Fruit fly (Drosophila melanogaster) whole organism, embryonic: ENCODE results near the gene Osi18.
A peak's percentile ranks its signal among the peaks of the same experiment; 100 is the strongest.

ENCODE experiments used
- Abd-B ChIP-seq: fragments of 200-800 bp; sonication (Bioruptor generic); optimal IDR thresholded peaks from 2 replicates; lab custom pipeline; 2018; ENCODE audit warnings: missing biosample characterization, mild to moderate bottlenecking, missing genetic modification characterization, moderate library complexity
- Bgb ChIP-seq: fragments of 200-800 bp; sonication (Bioruptor generic); IDR thresholded peaks from 2 replicates; pipeline ENCODE4 v1.3.6; 2022; ENCODE audit warnings: missing biosample characterization, missing genetic modification characterization; ENCODE audit not compliant: partially characterized antibody
- CG10267 ChIP-seq: fragments of 200-800 bp; sonication (Bioruptor generic); optimal IDR thresholded peaks from 2 replicates; lab custom pipeline; 2018; ENCODE audit warnings: missing biosample characterization, mild to moderate bottlenecking, missing genetic modification characterization, moderate library complexity
- CG10543 ChIP-seq: fragments of 200-800 bp; sonication (Bioruptor generic); optimal IDR thresholded peaks from 3 replicates; lab custom pipeline; 2017; ENCODE audit warnings: missing biosample characterization, mild to moderate bottlenecking, missing genetic modification characterization, moderate library complexity
- CG12299 ChIP-seq: fragments of 200-800 bp; sonication (Bioruptor generic); optimal IDR thresholded peaks from 2 replicates; lab custom pipeline; 2018; ENCODE audit warnings: missing biosample characterization, mild to moderate bottlenecking, missing genetic modification characterization
- CG12769 ChIP-seq: fragments of 200-800 bp; sonication (Bioruptor generic); optimal IDR thresholded peaks from 2 replicates; lab custom pipeline; 2019; ENCODE audit warnings: missing biosample characterization, mild to moderate bottlenecking, missing genetic modification characterization, moderate library complexity
- CG17186 ChIP-seq: fragments of 200-800 bp; sonication (Bioruptor generic); optimal IDR thresholded peaks from 3 replicates; lab custom pipeline; 2017; ENCODE audit warnings: missing biosample characterization, missing genetic modification reagents, missing genetic modification characterization
- CG17359 ChIP-seq: fragments of 200-800 bp; sonication (Bioruptor generic); optimal IDR thresholded peaks from 3 replicates; lab custom pipeline; 2018; ENCODE audit warnings: missing biosample characterization, mild to moderate bottlenecking, missing genetic modification characterization, moderate library complexity
- CG3163 ChIP-seq: fragments of 200-800 bp; sonication (Bioruptor generic); optimal IDR thresholded peaks from 3 replicates; lab custom pipeline; 2016; ENCODE audit warnings: missing biosample characterization, missing genetic modification characterization
- CG4404 ChIP-seq: fragments of 200-800 bp; sonication (Bioruptor generic); IDR thresholded peaks from 2 replicates; pipeline ENCODE4 v1.3.6; 2022; ENCODE audit warnings: missing biosample characterization, missing genetic modification characterization
- CG4820 ChIP-seq: fragments of 200-800 bp; sonication (Bioruptor generic); optimal IDR thresholded peaks from 3 replicates; lab custom pipeline; 2016; ENCODE audit warnings: missing biosample characterization, missing genetic modification characterization
- CG5180 ChIP-seq: fragments of 200-800 bp; sonication (Bioruptor generic); optimal IDR thresholded peaks from 3 replicates; lab custom pipeline; 2017; ENCODE audit warnings: missing biosample characterization, missing genetic modification characterization, mild to moderate bottlenecking, moderate library complexity, missing genetic modification reagents
- CG7372 ChIP-seq: fragments of 200-800 bp; sonication (Bioruptor generic); IDR thresholded peaks from 2 replicates; pipeline ENCODE4 v1.3.6; 2022; ENCODE audit warnings: missing biosample characterization, missing genetic modification characterization
- CG9437 ChIP-seq: fragments of 200-800 bp; sonication (Bioruptor generic); optimal IDR thresholded peaks from 2 replicates; lab custom pipeline; 2018; ENCODE audit warnings: missing biosample characterization, mild to moderate bottlenecking, missing genetic modification characterization
- D19A ChIP-seq: fragments of 200-800 bp; optimal IDR thresholded peaks from 3 replicates; lab custom pipeline; 2019; ENCODE audit warnings: missing biosample characterization, mild to moderate bottlenecking, missing genetic modification characterization, moderate library complexity
- Dad ChIP-seq: fragments of 200-800 bp; sonication (Bioruptor generic); optimal IDR thresholded peaks from 3 replicates; lab custom pipeline; 2016; ENCODE audit warnings: missing biosample characterization, missing genetic modification characterization
- Eip74EF ChIP-seq, 2 experiments: fragments of 200-800 bp in 1 of 2; fragments of >200 bp in 1 of 2; sonication (Bioruptor generic) in 1 of 2; optimal IDR thresholded peaks; 2 replicates each; lab custom pipeline; 2017 to 2019; ENCODE audit warnings: missing biosample characterization in 2 of 2, missing genetic modification characterization in 2 of 2, mild to moderate bottlenecking in 1 of 2, moderate library complexity in 1 of 2
- HLH4C ChIP-seq: fragments of 200-800 bp; sonication (Bioruptor generic); IDR thresholded peaks from 3 replicates; pipeline ENCODE4 v1.3.6; 2022; ENCODE audit warnings: missing biosample characterization, missing genetic modification characterization; ENCODE audit not compliant: partially characterized antibody
- Meics ChIP-seq: fragments of 200-800 bp; sonication (Bioruptor generic); optimal IDR thresholded peaks from 2 replicates; lab custom pipeline; 2017; ENCODE audit warnings: missing biosample characterization, mild to moderate bottlenecking, missing genetic modification characterization
- PHDP ChIP-seq: fragments of 200-800 bp; sonication (Bioruptor generic); optimal IDR thresholded peaks from 3 replicates; lab custom pipeline; 2018; ENCODE audit warnings: missing biosample characterization, mild to moderate bottlenecking, missing genetic modification characterization, moderate library complexity
- Sox102F ChIP-seq: fragments of 200-800 bp; sonication (Bioruptor generic); optimal IDR thresholded peaks from 2 replicates; lab custom pipeline; 2018; ENCODE audit warnings: missing biosample characterization, mild to moderate bottlenecking, missing genetic modification characterization, moderate library complexity
- Ssrp ChIP-seq: fragments of 200-800 bp; sonication (Bioruptor generic); optimal IDR thresholded peaks from 2 replicates; lab custom pipeline; 2018; ENCODE audit warnings: missing biosample characterization, mild to moderate bottlenecking, missing genetic modification characterization, moderate library complexity
- az2 ChIP-seq: fragments of 200-800 bp; sonication (Bioruptor generic); optimal IDR thresholded peaks from 3 replicates; lab custom pipeline; 2016; ENCODE audit warnings: missing biosample characterization, missing genetic modification characterization
- caup ChIP-seq: fragments of 200-800 bp; sonication (Bioruptor generic); optimal IDR thresholded peaks from 3 replicates; lab custom pipeline; 2017; ENCODE audit warnings: missing biosample characterization, mild to moderate bottlenecking, missing genetic modification characterization, moderate library complexity; ENCODE audit not compliant: severe bottlenecking
- eve ChIP-seq, 2 experiments: fragments of >200 bp; optimal IDR thresholded peaks; 2 replicates each; lab custom pipeline; 2017; ENCODE audit warnings: missing biosample characterization in 2 of 2, missing genetic modification characterization in 2 of 2
- gro ChIP-seq: fragments of 200-800 bp; sonication (Bioruptor generic); optimal IDR thresholded peaks from 2 replicates; lab custom pipeline; 2016; ENCODE audit warnings: missing biosample characterization, missing genetic modification characterization
- her ChIP-seq: fragments of 200-800 bp; sonication (Bioruptor generic); optimal IDR thresholded peaks from 2 replicates; lab custom pipeline; 2016; ENCODE audit warnings: missing biosample characterization, missing genetic modification characterization
- kni ChIP-seq: fragments of 200-800 bp; sonication (Bioruptor generic); optimal IDR thresholded peaks from 3 replicates; lab custom pipeline; 2017; ENCODE audit warnings: mild to moderate bottlenecking, missing biosample characterization, missing genetic modification reagents, missing genetic modification characterization
- lab ChIP-seq: fragments of 200-800 bp; sonication (Bioruptor generic); optimal IDR thresholded peaks from 3 replicates; lab custom pipeline; 2017; ENCODE audit warnings: missing biosample characterization, missing genetic modification characterization, mild to moderate bottlenecking, moderate library complexity, missing genetic modification reagents
- lbe ChIP-seq: fragments of 200-800 bp; sonication (Bioruptor generic); optimal IDR thresholded peaks from 2 replicates; lab custom pipeline; 2016; ENCODE audit warnings: missing biosample characterization, mild to moderate bottlenecking, missing genetic modification characterization
- mirr ChIP-seq: fragments of 200-800 bp; sonication (Bioruptor generic); optimal IDR thresholded peaks from 3 replicates; lab custom pipeline; 2018; ENCODE audit warnings: missing biosample characterization, mild to moderate bottlenecking, missing genetic modification characterization
- nau ChIP-seq: fragments of 200-800 bp; sonication (Bioruptor generic); optimal IDR thresholded peaks from 3 replicates; lab custom pipeline; 2017; ENCODE audit warnings: missing biosample characterization, mild to moderate bottlenecking, missing genetic modification characterization, missing genetic modification reagents
- nerfin-2 ChIP-seq: fragments of 200-800 bp; sonication (Bioruptor generic); IDR thresholded peaks from 2 replicates; pipeline ENCODE4 v1.3.6; 2022; ENCODE audit warnings: missing biosample characterization, missing genetic modification characterization; ENCODE audit not compliant: partially characterized antibody
- phol ChIP-seq: fragments of 200-800 bp; sonication (Bioruptor generic); optimal IDR thresholded peaks from 3 replicates; lab custom pipeline; 2018; ENCODE audit warnings: missing biosample characterization, mild to moderate bottlenecking, missing genetic modification characterization, moderate library complexity
- run ChIP-seq: fragments of 200-800 bp; sonication (Bioruptor generic); optimal IDR thresholded peaks from 3 replicates; lab custom pipeline; 2018; ENCODE audit warnings: missing biosample characterization, mild to moderate bottlenecking, missing genetic modification characterization
- sc ChIP-seq, 3 experiments: fragments of >200 bp in 2 of 3; fragments of 200-800 bp in 1 of 3; sonication (Bioruptor generic) in 1 of 3; optimal IDR thresholded peaks; 2 replicates in 2 of 3; 3 replicates in 1 of 3; lab custom pipeline; 2017; ENCODE audit warnings: mild to moderate bottlenecking in 1 of 3, missing biosample characterization in 1 of 3, missing genetic modification characterization in 1 of 3, missing genetic modification reagents in 1 of 3
- sd ChIP-seq: fragments of 200-800 bp; sonication (Bioruptor generic); optimal IDR thresholded peaks from 3 replicates; lab custom pipeline; 2018; ENCODE audit warnings: missing biosample characterization, mild to moderate bottlenecking, missing genetic modification characterization, moderate library complexity
- sens ChIP-seq: fragments of 200-800 bp; sonication (Bioruptor generic); peaks from one replicate; lab custom pipeline; 2016; ENCODE audit warnings: missing biosample characterization, missing genetic modification characterization
- ssp ChIP-seq: fragments of 200-800 bp; sonication (Bioruptor generic); IDR thresholded peaks from 2 replicates; pipeline ENCODE4 v1.3.6; 2022; ENCODE audit warnings: missing biosample characterization, missing genetic modification characterization
- trh ChIP-seq: fragments of 200-800 bp; sonication (Bioruptor generic); optimal IDR thresholded peaks from 2 replicates; lab custom pipeline; 2016; ENCODE audit warnings: missing biosample characterization, missing genetic modification characterization
- ttk ChIP-seq: fragments of 200-800 bp; sonication (Bioruptor generic); IDR thresholded peaks from 2 replicates; pipeline ENCODE4 v2.1.2; 2022; ENCODE audit warnings: missing biosample characterization, missing genetic modification characterization

The Osi18 gene

DNA sequence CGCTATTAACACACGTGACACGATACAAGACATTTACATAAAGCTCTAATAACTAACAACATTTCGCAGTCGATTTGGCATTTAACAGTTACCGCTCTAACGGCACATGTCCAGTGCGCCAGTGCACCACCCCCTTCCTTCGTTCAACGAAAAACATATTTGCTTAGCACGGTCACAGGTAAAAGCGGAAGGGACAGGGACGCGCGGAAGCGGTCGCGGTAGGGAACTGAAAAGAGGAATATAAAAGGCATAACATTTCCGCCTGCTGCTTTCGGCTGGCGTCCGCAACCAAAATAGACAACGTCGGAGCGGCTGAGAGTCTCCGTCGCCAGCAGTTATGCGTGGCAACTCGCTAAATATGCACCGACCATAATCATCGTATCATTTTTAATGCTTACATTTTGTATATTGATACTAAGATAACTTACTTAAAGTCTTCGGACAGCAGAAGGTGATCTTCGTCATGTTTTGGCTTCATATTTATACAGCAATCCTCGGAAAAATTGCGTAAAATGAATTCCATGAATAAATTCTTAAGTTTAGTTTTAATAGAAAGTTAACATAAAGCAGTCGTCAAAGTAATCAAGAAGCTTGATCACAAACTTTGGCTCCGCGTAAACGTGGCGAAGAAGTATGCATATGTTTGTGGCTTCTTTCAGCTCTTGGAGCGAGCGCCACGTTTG lies 21.8 kb downstream of the Osi18 start (continued):
- TF ChIP-seq lab (GFP tag; lab: Kevin White, UChicago), result no peak
- TF ChIP-seq Abd-B (GFP tag; lab: Kevin White, UChicago), result no peak
- TF ChIP-seq CG5180 (GFP tag; lab: Kevin White, UChicago), result peak; percentile 5
- TF ChIP-seq eve (GFP tag; optimal IDR thresholded peaks at IDR 0.05; lab: Kevin White, UChicago), result no peak
- TF ChIP-seq gro (GFP tag; lab: Kevin White, UChicago), result no peak
- no peak for TF ChIP-seq lbe (GFP tag; lab: Kevin White, UChicago)
- TF ChIP-seq nerfin-2, result no peak
- no peak for TF ChIP-seq CG10543 (GFP tag; lab: Kevin White, UChicago)
- no peak for TF ChIP-seq sc (optimal IDR thresholded peaks at IDR 0.05; lab: Kevin White, UChicago)
- no peak for TF ChIP-seq sc (GFP tag; optimal IDR thresholded peaks at IDR 0.05; lab: Kevin White, UChicago)
- no peak for TF ChIP-seq Dad (GFP tag; lab: Kevin White, UChicago)
- no peak for TF ChIP-seq CG7372
- peak; percentile 59 for TF ChIP-seq CG17359 (tag; lab: Kevin White, UChicago)
- peak; percentile 21 for TF ChIP-seq Ssrp (tag; lab: Kevin White, UChicago)
- TF ChIP-seq Bgb (GFP tag; lab: Robert Waterston, UW), result no peak
- TF ChIP-seq ssp, result no peak
- TF ChIP-seq trh, result no peak
- TF ChIP-seq phol (tag; lab: Kevin White, UChicago), result peak; percentile 45
- peak; percentile 13 for TF ChIP-seq CG12299
- peak; percentile 14 for TF ChIP-seq CG10267
- no peak for TF ChIP-seq CG9437 (GFP tag; lab: Kevin White, UChicago)
- peak; percentile 41 for TF ChIP-seq Sox102F (GFP tag; lab: Kevin White, UChicago)
- no peak for TF ChIP-seq mirr (GFP tag; lab: Kevin White, UChicago)
- TF ChIP-seq CG3163, result no peak
- TF ChIP-seq Eip74EF (GFP tag; optimal IDR thresholded peaks at IDR 0.05; lab: Kevin White, UChicago), result peak in 1 of 2 experiments; percentile 53
- TF ChIP-seq run (tag; lab: Kevin White, UChicago), result peak; percentile 24
- peak; percentile 41 for TF ChIP-seq Meics (GFP tag; lab: Kevin White, UChicago)
- TF ChIP-seq HLH4C (GFP tag; lab: Robert Waterston, UW), result no peak
- TF ChIP-seq her, result no peak
- TF ChIP-seq sens (GFP tag; lab: Kevin White, UChicago), result peak; percentile 85
- no peak for TF ChIP-seq CG4404 (GFP tag; lab: Robert Waterston, UW)
- peak; percentile 21 for TF ChIP-seq PHDP (tag; lab: Kevin White, UChicago)
- TF ChIP-seq kni (GFP tag; lab: Kevin White, UChicago), result no peak
- peak; percentile 77 for TF ChIP-seq CG4820 (GFP tag; lab: Kevin White, UChicago)
- TF ChIP-seq nau (GFP tag; lab: Kevin White, UChicago), result no peak
- no peak for TF ChIP-seq ttk (GFP tag; lab: Robert Waterston, UW)
- no peak for TF ChIP-seq CG17186 (GFP tag; lab: Kevin White, UChicago)
- TF ChIP-seq caup (GFP tag; lab: Kevin White, UChicago), result no peak
- TF ChIP-seq az2, result no peak
- peak; percentile 70 for TF ChIP-seq CG12769 (tag; lab: Kevin White, UChicago)
- peak; percentile 33 for TF ChIP-seq D19A
- TF ChIP-seq sd, result peak; percentile 13
